Fruit fly (Drosophila melanogaster) whole organism, pupa: ENCODE data around the gene CG34130.

Source experiments
- CG10348 ChIP-seq: fragments of 200-800 bp; sonication (Bioruptor generic); IDR thresholded peaks from 2 replicates; pipeline ENCODE4 v1.3.6; 2022; ENCODE audit warnings: missing biosample characterization, missing genetic modification characterization
- CG12605 ChIP-seq: fragments of 200-800 bp; sonication (Bioruptor generic); IDR thresholded peaks from 2 replicates; pipeline ENCODE4 v1.3.6; 2022; ENCODE audit warnings: missing biosample characterization, missing genetic modification characterization
- CG13204 ChIP-seq: fragments of 200-800 bp; sonication (Bioruptor generic); optimal IDR thresholded peaks from 2 replicates; lab custom pipeline; 2018; ENCODE audit warnings: missing biosample characterization, mild to moderate bottlenecking, missing genetic modification characterization, moderate library complexity
- CG14655 ChIP-seq: fragments of 200-800 bp; sonication (Bioruptor generic); optimal IDR thresholded peaks from 3 replicates; lab custom pipeline; 2017; ENCODE audit warnings: mild to moderate bottlenecking, missing biosample characterization, missing genetic modification reagents, missing genetic modification characterization
- CG15710 ChIP-seq: fragments of 200-800 bp; sonication (Bioruptor generic); optimal IDR thresholded peaks from 2 replicates; lab custom pipeline; 2018; ENCODE audit warnings: missing biosample characterization, mild to moderate bottlenecking, missing genetic modification characterization, moderate library complexity
- CG17806 ChIP-seq: fragments of 200-800 bp; sonication (Bioruptor generic); optimal IDR thresholded peaks from 2 replicates; lab custom pipeline; 2018; ENCODE audit warnings: missing biosample characterization, mild to moderate bottlenecking, missing genetic modification characterization, moderate library complexity
- CG32121 ChIP-seq: fragments of 200-800 bp; sonication (Bioruptor generic); IDR thresholded peaks from 2 replicates; pipeline ENCODE4 v1.3.6; 2022; ENCODE audit warnings: missing biosample characterization, missing genetic modification characterization
- CG4496 ChIP-seq: fragments of 200-800 bp; sonication (Bioruptor generic); IDR thresholded peaks from 3 replicates; pipeline ENCODE4 v1.3.6; 2022; ENCODE audit warnings: missing biosample characterization, missing genetic modification characterization
- CG8159 ChIP-seq: fragments of 200-800 bp; sonication (Bioruptor generic); optimal IDR thresholded peaks from 3 replicates; lab custom pipeline; 2018; ENCODE audit warnings: missing biosample characterization, mild to moderate bottlenecking, missing genetic modification characterization, moderate library complexity
- CG8301 ChIP-seq: fragments of 200-800 bp; sonication (Bioruptor generic); optimal IDR thresholded peaks from 2 replicates; lab custom pipeline; 2018; ENCODE audit warnings: missing biosample characterization, mild to moderate bottlenecking, missing genetic modification characterization
- CG9948 ChIP-seq: fragments of 200-800 bp; sonication (Bioruptor generic); optimal IDR thresholded peaks from 2 replicates; lab custom pipeline; 2018; ENCODE audit warnings: missing biosample characterization, mild to moderate bottlenecking, missing genetic modification characterization, moderate library complexity
- D1 ChIP-seq: fragments of 200-800 bp; sonication (Bioruptor generic); optimal IDR thresholded peaks from 2 replicates; lab custom pipeline; 2018; ENCODE audit warnings: missing biosample characterization, mild to moderate bottlenecking, missing genetic modification characterization, moderate library complexity
- EcR ChIP-seq: fragments of 200-800 bp; sonication (Bioruptor generic); optimal IDR thresholded peaks from 3 replicates; lab custom pipeline; 2019; ENCODE audit warnings: missing biosample characterization, missing genetic modification characterization, mild to moderate bottlenecking, moderate library complexity, missing genetic modification reagents
- Ets98B ChIP-seq: fragments of 200-800 bp; sonication (Bioruptor generic); IDR thresholded peaks from 2 replicates; pipeline ENCODE4 v1.3.6; 2022; ENCODE audit warnings: missing biosample characterization, missing genetic modification characterization
- Pif1A ChIP-seq: fragments of 200-800 bp; sonication (Bioruptor generic); optimal IDR thresholded peaks from 3 replicates; lab custom pipeline; 2016; ENCODE audit warnings: missing biosample characterization, missing genetic modification characterization
- Pif1B ChIP-seq: fragments of 200-800 bp; sonication (Bioruptor generic); optimal IDR thresholded peaks from 3 replicates; lab custom pipeline; 2016; ENCODE audit warnings: missing biosample characterization, missing genetic modification characterization
- Snoo ChIP-seq: fragments of 200-800 bp; sonication (Bioruptor generic); optimal IDR thresholded peaks from 3 replicates; lab custom pipeline; 2017; ENCODE audit warnings: missing biosample characterization, mild to moderate bottlenecking, missing genetic modification characterization, inconsistent platforms
- fd96Ca ChIP-seq: fragments of 200-800 bp; sonication (Bioruptor generic); IDR thresholded peaks from 3 replicates; pipeline ENCODE4 v1.3.6; 2022; ENCODE audit warnings: missing biosample characterization, missing genetic modification characterization
- gl ChIP-seq: fragments of 200-800 bp; sonication (Bioruptor generic); optimal IDR thresholded peaks from 2 replicates; lab custom pipeline; 2018; ENCODE audit warnings: missing biosample characterization, mild to moderate bottlenecking, missing genetic modification characterization
- rn ChIP-seq: fragments of 200-800 bp; sonication (Bioruptor generic); IDR thresholded peaks from 2 replicates; pipeline ENCODE4 v1.3.6; 2022; ENCODE audit warnings: missing biosample characterization, missing genetic modification characterization

Gene CG34130

DNA sequence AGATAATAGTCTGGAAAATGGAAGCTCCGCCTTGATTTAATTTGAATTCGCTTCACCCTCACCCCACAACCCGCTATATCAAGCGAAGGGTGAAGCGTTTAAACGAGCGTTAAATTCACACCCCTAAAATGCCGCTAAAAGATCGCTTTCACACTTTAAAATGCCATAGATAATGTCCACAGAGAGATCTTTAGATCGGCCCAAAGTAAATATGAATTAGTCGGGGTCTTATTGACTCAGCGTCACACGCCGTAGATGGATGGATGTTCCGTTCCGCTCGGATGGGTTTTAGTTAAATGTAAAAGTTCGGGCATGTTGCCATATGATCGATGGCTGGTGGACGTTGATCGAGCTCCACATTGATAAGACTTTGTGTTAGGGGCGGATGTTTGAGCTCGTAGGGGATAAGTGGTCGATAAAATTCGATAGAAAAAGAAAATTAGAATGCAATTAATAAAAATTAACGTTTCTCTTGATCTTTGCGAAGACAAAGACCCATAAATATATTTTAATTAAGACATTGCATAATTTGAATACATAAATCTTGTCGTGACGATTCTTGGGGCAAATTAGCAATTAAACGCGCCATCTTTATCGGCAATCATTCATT lies 38.4 kb upstream of the CG34130 start:
- TF ChIP-seq CG14655 (no peak), CG8301 (tag; lab: Kevin White, UChicago) (no peak), Ets98B (GFP tag; lab: Robert Waterston, UW) (no peak), fd96Ca (GFP tag; lab: Robert Waterston, UW) (no peak), CG9948 (tag; lab: Kevin White, UChicago) (no peak), Pif1A (GFP tag; lab: Kevin White, UChicago) (no peak), CG17806 (tag; lab: Kevin White, UChicago) (no peak), Pif1B (GFP tag; lab: Kevin White, UChicago) (no peak)

dm6 chr3R:26226506-26227277 lies 36.9 kb upstream of the CG34130 start:
- no peak for TF ChIP-seq fd96Ca (GFP tag; lab: Robert Waterston, UW)
- TF ChIP-seq EcR (GFP tag; lab: Kevin White, UChicago): peak; percentile 81
- no peak for TF ChIP-seq CG32121 (GFP tag; lab: Robert Waterston, UW)
- peak; percentile 44 for TF ChIP-seq CG13204 (GFP tag; lab: Kevin White, UChicago)
- peak; percentile 30 for TF ChIP-seq CG8159
- no peak for TF ChIP-seq Snoo (tag; lab: Kevin White, UChicago)
- 0 out of 3 replicates have a peak, but pooled peaks have one; percentile 32 for TF ChIP-seq CG4496
- peak; percentile 29 for TF ChIP-seq CG17806 (tag; lab: Kevin White, UChicago)
- peak; percentile 4 for TF ChIP-seq Pif1A (GFP tag; lab: Kevin White, UChicago)

DNA sequence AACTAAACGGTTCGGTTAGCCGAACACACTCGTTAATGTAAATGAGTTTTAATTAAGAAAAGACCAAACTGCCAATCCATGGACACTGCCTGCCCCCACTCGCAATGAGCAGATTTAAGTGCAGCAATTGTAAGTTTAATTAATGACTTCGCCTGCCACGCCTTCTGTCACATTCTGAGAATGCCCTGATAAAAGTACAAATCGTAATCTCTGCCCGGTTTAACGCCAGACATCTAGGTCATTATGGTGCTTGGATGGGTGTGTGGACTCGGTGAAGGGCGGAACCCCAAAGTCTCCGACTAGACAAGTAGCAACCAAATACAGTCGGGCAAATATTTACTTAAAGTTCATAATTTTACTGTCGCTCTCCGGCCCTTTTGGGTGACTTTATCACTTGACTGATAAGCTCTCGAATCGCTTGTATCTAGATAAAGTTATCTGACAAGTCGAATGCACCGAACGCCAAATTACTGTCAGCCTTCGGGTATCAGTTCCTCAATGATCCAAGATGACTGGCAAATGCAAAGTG lies 32.4 kb upstream of the CG34130 start:
- TF ChIP-seq Ets98B (GFP tag; lab: Robert Waterston, UW) (no peak), CG8301 (tag; lab: Kevin White, UChicago) (no peak), gl (tag; lab: Kevin White, UChicago) (no peak), rn (GFP tag; lab: Robert Waterston, UW) (no peak), CG8159 (no peak), CG13204 (GFP tag; lab: Kevin White, UChicago) (no peak), CG10348 (no peak), CG15710 (no peak), CG9948 (tag; lab: Kevin White, UChicago) (no peak), Pif1A (GFP tag; lab: Kevin White, UChicago) (no peak)

dm6 chr3R:26214301-26214700 lies 24.5 kb upstream of the CG34130 start:
- TF ChIP-seq D1 (tag; lab: Kevin White, UChicago) (no peak), fd96Ca (GFP tag; lab: Robert Waterston, UW) (0 out of 3 replicates have a peak, but pooled peaks have one; percentile 26), CG14655 (peak; percentile 29), CG4496 (0 out of 3 replicates have a peak, but pooled peaks have one; percentile 23)

dm6 chr3R:26212935-26213334 lies 23.2 kb upstream of the CG34130 start:
- no peak for TF ChIP-seq rn (GFP tag; lab: Robert Waterston, UW)
- TF ChIP-seq CG4496: no peak
- no peak for TF ChIP-seq Snoo (tag; lab: Kevin White, UChicago)

dm6 chr3R:26194933-26195452 lies 5.2 kb upstream of the CG34130 start:
- TF ChIP-seq Snoo (tag; lab: Kevin White, UChicago): no peak
- no peak for TF ChIP-seq Pif1B (GFP tag; lab: Kevin White, UChicago)

DNA sequence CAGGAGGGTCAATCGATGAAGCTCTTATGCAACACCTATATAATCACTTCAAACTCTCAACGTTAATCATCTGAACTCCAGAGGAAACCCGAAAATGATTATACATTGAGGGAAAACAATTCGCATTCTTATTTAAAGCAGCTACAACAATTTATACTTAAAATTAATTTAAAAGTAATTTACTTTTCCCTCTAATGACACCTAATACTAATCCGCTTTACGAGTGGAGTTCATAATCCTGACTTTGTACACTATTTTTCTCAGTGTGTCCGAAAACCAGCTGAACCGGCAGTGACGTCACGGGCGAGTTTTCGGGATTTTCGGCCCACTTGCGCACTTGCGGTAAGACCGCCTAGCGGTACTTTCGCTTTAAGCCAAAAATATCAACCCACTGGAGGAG lies 2.5 kb upstream of the CG34130 start:
- TF ChIP-seq CG4496: peak; percentile 51; the same call in 1 of the 3 replicates
- no peak for TF ChIP-seq CG8301 (tag; lab: Kevin White, UChicago)
- peak; percentile 28 for TF ChIP-seq Snoo (tag; lab: Kevin White, UChicago)

- TF ChIP-seq CG4496 (no peak), rn (GFP tag; lab: Robert Waterston, UW) (no peak), Pif1A (GFP tag; lab: Kevin White, UChicago) (no peak), CG12605 (GFP tag; lab: Robert Waterston, UW) (no peak), fd96Ca (GFP tag; lab: Robert Waterston, UW) (no peak), CG8159 (no peak)
These were observed 1.3 kb upstream of the CG34130 start, which contains the start of gene CG34129 for dm6 chr3R:26191105-26191504. Gene CG34129, minus strand, starts transcription at chr3R:26191205.
